Fruit fly (Drosophila melanogaster): ENCODE results near the gene CG3062.

CG3062 gene

dm6 chrX:4687778-4688399 is 43.2 kb upstream of the CG3062 start, which contains the start of gene ctp (continued):
- 0 out of 2 replicates have a peak, but pooled peaks have one; percentile 27 for TF ChIP-seq CG11247 (GFP tag; IDR thresholded peaks at IDR 0.05)
- peak; percentile 9 for TF ChIP-seq tx (GFP tag; optimal IDR thresholded peaks at IDR 0.05)
- no peak for TF ChIP-seq CG1529 (GFP tag; optimal IDR thresholded peaks at IDR 0.05)
- TF ChIP-seq tap (tag; optimal IDR thresholded peaks at IDR 0.05), result peak; percentile 35
- no peak; the same call in 2 of the 3 replicates for TF ChIP-seq sr (GFP tag; IDR thresholded peaks at IDR 0.05)
- no peak for TF ChIP-seq E2f1 (GFP tag; IDR thresholded peaks at IDR 0.05)
- peak; percentile 21 for TF ChIP-seq lbe (GFP tag; optimal IDR thresholded peaks at IDR 0.05)
- no peak for TF ChIP-seq btn (GFP tag; optimal IDR thresholded peaks at IDR 0.05)
- peak; percentile 54 for TF ChIP-seq CG17568 (GFP tag; optimal IDR thresholded peaks at IDR 0.05)
- TF ChIP-seq CG15601 (tag; optimal IDR thresholded peaks at IDR 0.05), result peak; percentile 21
- TF ChIP-seq zen2 (GFP tag; IDR thresholded peaks at IDR 0.05; ENCODE audit: partially characterized antibody), result peak; percentile 36; the same call in 1 of the 3 replicates
- no peak; the same call in 1 of the 2 replicates for TF ChIP-seq CG3847 (GFP tag; IDR thresholded peaks at IDR 0.05)
- TF ChIP-seq CG9876 (GFP tag; optimal IDR thresholded peaks at IDR 0.05), result peak; percentile 29
- no peak for TF ChIP-seq TFAM (GFP tag; optimal IDR thresholded peaks at IDR 0.05)
- TF ChIP-seq fu2 (GFP tag; optimal IDR thresholded peaks at IDR 0.05), result peak; percentile 3
- TF ChIP-seq gro (GFP tag; optimal IDR thresholded peaks at IDR 0.05), result peak; percentile 38
- peak; percentile 35 for TF ChIP-seq fd64A (GFP tag; optimal IDR thresholded peaks at IDR 0.05)
- no peak for TF ChIP-seq fd102C (GFP tag; optimal IDR thresholded peaks at IDR 0.05)
- no peak for TF ChIP-seq sim (GFP tag; IDR thresholded peaks at IDR 0.05)
- peak; percentile 34 for TF ChIP-seq CG7556 (GFP tag; optimal IDR thresholded peaks at IDR 0.05)
- peak; percentile 38 for TF ChIP-seq knrl (GFP tag; IDR thresholded peaks at IDR 0.05; ENCODE audit: partially characterized antibody)
- peak; percentile 69; the same call in 1 of the 3 replicates for TF ChIP-seq hb (GFP tag; IDR thresholded peaks at IDR 0.05; ENCODE audit: partially characterized antibody)
- TF ChIP-seq CG30020 (tag; optimal IDR thresholded peaks at IDR 0.05), result peak; percentile 3
- TF ChIP-seq CG6765 (GFP tag; optimal IDR thresholded peaks at IDR 0.05), result no peak
- no peak for TF ChIP-seq CG4730 (GFP tag; IDR thresholded peaks at IDR 0.05)
- no peak for TF ChIP-seq CG2199 (GFP tag; IDR thresholded peaks at IDR 0.05)
- no peak; the same call in none of the 2 replicates for TF ChIP-seq tna (GFP tag; IDR thresholded peaks at IDR 0.05; ENCODE audit: partially characterized antibody)
- no peak for TF ChIP-seq CG12236 (GFP tag; optimal IDR thresholded peaks at IDR 0.05)
- TF ChIP-seq insv (GFP tag; optimal IDR thresholded peaks at IDR 0.05), result peak in 1 of 2 experiments; percentile 24
- TF ChIP-seq da (GFP tag; optimal IDR thresholded peaks at IDR 0.05), result no peak
- peak; percentile 56; the same call in 1 of the 2 replicates for TF ChIP-seq seq (GFP tag; IDR thresholded peaks at IDR 0.05)
- peak; percentile 5 for TF ChIP-seq slp2 (GFP tag; optimal IDR thresholded peaks at IDR 0.05)
- no peak for TF ChIP-seq odd (GFP tag; optimal IDR thresholded peaks at IDR 0.05)
- peak; percentile 30 for TF ChIP-seq CG7786 (GFP tag; optimal IDR thresholded peaks at IDR 0.05)
- no peak for TF ChIP-seq ATbp (GFP tag; optimal IDR thresholded peaks at IDR 0.05)
- TF ChIP-seq ken (GFP tag; IDR thresholded peaks at IDR 0.05), result 0 out of 3 replicates have a peak, but pooled peaks have one; percentile 17
- TF ChIP-seq CG17186 (GFP tag; optimal IDR thresholded peaks at IDR 0.05), result peak; percentile 16
- TF ChIP-seq exex (tag; optimal IDR thresholded peaks at IDR 0.05), result peak; percentile 33
- peak; percentile 40 for TF ChIP-seq CG15269 (tag; optimal IDR thresholded peaks at IDR 0.05)
- peak; percentile 75 for TF ChIP-seq CG1603 (tag; optimal IDR thresholded peaks at IDR 0.05)
- TF ChIP-seq CG9609 (GFP tag; optimal IDR thresholded peaks at IDR 0.05), result peak; percentile 56
- no peak for TF ChIP-seq Abd-B (GFP tag; optimal IDR thresholded peaks at IDR 0.05)
- peak; percentile 42 for TF ChIP-seq CG6813 (GFP tag; optimal IDR thresholded peaks at IDR 0.05)
- peak; percentile 45 for TF ChIP-seq zen (tag; optimal IDR thresholded peaks at IDR 0.05)
- TF ChIP-seq Dp (GFP tag; optimal IDR thresholded peaks at IDR 0.05), result peak; percentile 11
- TF ChIP-seq her (GFP tag; optimal IDR thresholded peaks at IDR 0.05), result peak; percentile 70
- no peak for TF ChIP-seq CG10959 (GFP tag; IDR thresholded peaks at IDR 0.05)
- TF ChIP-seq Trl (optimal IDR thresholded peaks at IDR 0.05), result no peak
- peak; percentile 48 for TF ChIP-seq Trl (GFP tag; optimal IDR thresholded peaks at IDR 0.05)
- TF ChIP-seq CG8089 (GFP tag; optimal IDR thresholded peaks at IDR 0.05), result no peak

Data from whole organism, embryonic.